Worm (Caenorhabditis elegans): ENCODE results near the gene fax-1.

DNA sequence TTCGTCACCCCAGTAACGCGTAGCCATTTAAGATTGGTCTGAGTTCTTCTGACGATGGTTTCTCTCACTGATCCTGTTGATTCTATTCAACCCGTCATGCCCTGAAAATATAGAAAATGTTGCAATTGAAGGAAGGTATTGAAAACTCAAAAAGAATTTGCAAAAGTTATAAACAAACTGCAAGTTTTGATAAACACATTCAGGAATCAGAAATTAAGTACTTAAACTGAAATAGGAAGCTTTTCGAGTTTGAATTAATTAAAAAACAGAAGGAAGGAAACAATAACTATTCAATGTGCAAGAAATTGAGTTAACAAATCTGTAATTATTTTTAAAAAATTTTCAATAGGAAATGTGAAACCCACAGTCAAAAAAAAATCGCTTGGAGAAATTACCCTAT is 21.1 kb upstream of the fax-1 start, which contains the start of gene rgl-1:
- TF ChIP-seq sea-1 (GFP tag; conservative IDR thresholded peaks at IDR 0.05) (no peak), F13C5.2 (tag; optimal IDR thresholded peaks at IDR 0.05) (no peak), ama-1 (optimal IDR thresholded peaks at IDR 0.05) (no peak), flt-1 (GFP tag; IDR thresholded peaks at IDR 0.05) (no peak)
